Fruit fly (Drosophila melanogaster) whole organism, embryonic: ENCODE results near the gene CG5715.

Experiments used
- Antp ChIP-seq: fragments of 200-800 bp; sonication (Bioruptor generic); optimal IDR thresholded peaks from 3 replicates; lab custom pipeline; 2016; ENCODE audit warnings: missing biosample characterization, missing genetic modification characterization
- B-H1 ChIP-seq: fragments of 200-800 bp; sonication (Bioruptor generic); IDR thresholded peaks from 3 replicates; pipeline ENCODE4 v1.3.6; 2022; ENCODE audit warnings: missing biosample characterization, missing genetic modification characterization
- Bgb ChIP-seq: fragments of 200-800 bp; sonication (Bioruptor generic); IDR thresholded peaks from 2 replicates; pipeline ENCODE4 v1.3.6; 2022; ENCODE audit warnings: missing biosample characterization, missing genetic modification characterization; ENCODE audit not compliant: partially characterized antibody
- CG10959 ChIP-seq: fragments of 200-800 bp; sonication (Bioruptor generic); IDR thresholded peaks from 2 replicates; pipeline ENCODE4 v1.3.6; 2022; ENCODE audit warnings: missing biosample characterization, missing genetic modification characterization
- CG10979 ChIP-seq: fragments of 200-800 bp; sonication (Bioruptor generic); optimal IDR thresholded peaks from 2 replicates; lab custom pipeline; 2018; ENCODE audit warnings: missing biosample characterization, mild to moderate bottlenecking, missing genetic modification characterization, moderate library complexity
- CG13287 ChIP-seq: fragments of 200-800 bp; sonication (Bioruptor generic); IDR thresholded peaks from 2 replicates; pipeline ENCODE4 v1.3.6; 2022; ENCODE audit warnings: missing biosample characterization, missing genetic modification characterization; ENCODE audit not compliant: partially characterized antibody
- CG16813 ChIP-seq: fragments of 200-800 bp; sonication (Bioruptor generic); IDR thresholded peaks from 3 replicates; pipeline ENCODE4 v1.3.6; 2022; ENCODE audit warnings: missing biosample characterization, missing genetic modification characterization; ENCODE audit not compliant: partially characterized antibody
- CG17385 ChIP-seq: fragments of 200-800 bp; sonication (Bioruptor generic); optimal IDR thresholded peaks from 3 replicates; lab custom pipeline; 2018; ENCODE audit warnings: missing biosample characterization, mild to moderate bottlenecking, missing genetic modification characterization
- CG30403 ChIP-seq: fragments of 200-800 bp; sonication (Bioruptor generic); optimal IDR thresholded peaks from 3 replicates; lab custom pipeline; 2016; ENCODE audit warnings: missing biosample characterization, missing genetic modification characterization
- CG31365 ChIP-seq: fragments of 200-800 bp; sonication (Bioruptor generic); optimal IDR thresholded peaks from 2 replicates; lab custom pipeline; 2018; ENCODE audit warnings: missing biosample characterization, mild to moderate bottlenecking, missing genetic modification characterization
- CG3407 ChIP-seq: fragments of 200-800 bp; sonication (Bioruptor generic); optimal IDR thresholded peaks from 2 replicates; lab custom pipeline; 2018; ENCODE audit warnings: missing biosample characterization, mild to moderate bottlenecking, missing genetic modification characterization
- CG34422 ChIP-seq: fragments of 200-800 bp; sonication (Bioruptor generic); IDR thresholded peaks from 3 replicates; pipeline ENCODE4 v1.3.6; 2022; ENCODE audit warnings: missing biosample characterization, missing genetic modification characterization
- CG4707 ChIP-seq: fragments of 200-800 bp; sonication (Bioruptor generic); optimal IDR thresholded peaks from 2 replicates; lab custom pipeline; 2018; ENCODE audit warnings: missing biosample characterization, mild to moderate bottlenecking, missing genetic modification characterization, moderate library complexity
- CG4730 ChIP-seq: fragments of 200-800 bp; sonication (Bioruptor generic); IDR thresholded peaks from 2 replicates; pipeline ENCODE4 v1.3.6; 2022; ENCODE audit warnings: missing biosample characterization, missing genetic modification characterization
- CG4820 ChIP-seq: fragments of 200-800 bp; sonication (Bioruptor generic); optimal IDR thresholded peaks from 3 replicates; lab custom pipeline; 2016; ENCODE audit warnings: missing biosample characterization, missing genetic modification characterization
- CG4854 ChIP-seq: fragments of 200-800 bp; sonication (Bioruptor generic); optimal IDR thresholded peaks from 2 replicates; lab custom pipeline; 2016; ENCODE audit warnings: missing biosample characterization, missing genetic modification characterization, inconsistent platforms
- CG6272 ChIP-seq: fragments of 200-800 bp; sonication (Bioruptor generic); IDR thresholded peaks from 2 replicates; pipeline ENCODE4 v1.3.6; 2022; ENCODE audit warnings: missing biosample characterization, missing genetic modification characterization
- CG6683 ChIP-seq: fragments of 200-800 bp; sonication (Bioruptor generic); optimal IDR thresholded peaks from 2 replicates; lab custom pipeline; 2017; ENCODE audit warnings: missing biosample characterization, mild to moderate bottlenecking, missing genetic modification characterization, missing genetic modification reagents
- CG7556 ChIP-seq: fragments of 200-800 bp; sonication (Bioruptor generic); optimal IDR thresholded peaks from 2 replicates; lab custom pipeline; 2017; ENCODE audit warnings: missing biosample characterization, mild to moderate bottlenecking, missing genetic modification characterization
- CG8290 ChIP-seq, 3 experiments: fragments of 200-800 bp; sonication (Bioruptor generic); optimal IDR thresholded peaks; 2 replicates each; lab custom pipeline; 2016 to 2019; ENCODE audit warnings: missing biosample characterization in 3 of 3, missing genetic modification characterization in 3 of 3, mild to moderate bottlenecking in 2 of 3, moderate library complexity in 1 of 3
- CG8924 ChIP-seq: fragments of 200-800 bp; optimal IDR thresholded peaks from 3 replicates; lab custom pipeline; 2019; ENCODE audit warnings: missing biosample characterization, mild to moderate bottlenecking, missing genetic modification characterization, moderate library complexity
- CHES-1-like ChIP-seq: fragments of 200-800 bp; sonication (Bioruptor generic); optimal IDR thresholded peaks from 2 replicates; lab custom pipeline; 2016; ENCODE audit warnings: missing biosample characterization, missing genetic modification characterization
- CTCF ChIP-seq: fragments of 200-800 bp; sonication (Bioruptor generic); optimal IDR thresholded peaks from 2 replicates; lab custom pipeline; 2017; ENCODE audit warnings: missing biosample characterization, mild to moderate bottlenecking, missing genetic modification characterization, moderate library complexity
- D ChIP-seq, 2 experiments: fragments of 200-800 bp in 1 of 2; fragments of >200 bp in 1 of 2; sonication (Bioruptor generic) in 1 of 2; optimal IDR thresholded peaks; 2 replicates in 1 of 2; 3 replicates in 1 of 2; lab custom pipeline; 2017; ENCODE audit warnings: mild to moderate bottlenecking in 1 of 2, missing biosample characterization in 1 of 2, missing genetic modification characterization in 1 of 2, missing genetic modification reagents in 1 of 2
- Ets97D ChIP-seq: fragments of 200-800 bp; sonication (Bioruptor generic); optimal IDR thresholded peaks from 3 replicates; lab custom pipeline; 2016; ENCODE audit warnings: missing biosample characterization, missing genetic modification characterization
- Fer1 ChIP-seq: fragments of 200-800 bp; sonication (Bioruptor generic); optimal IDR thresholded peaks from 2 replicates; lab custom pipeline; 2017; ENCODE audit warnings: missing biosample characterization, mild to moderate bottlenecking, missing genetic modification characterization
- HHEX ChIP-seq: fragments of 200-800 bp; sonication (Bioruptor generic); optimal IDR thresholded peaks from 3 replicates; lab custom pipeline; 2017; ENCODE audit warnings: missing biosample characterization, mild to moderate bottlenecking, missing genetic modification characterization, missing genetic modification reagents
- Hey ChIP-seq: fragments of 200-800 bp; sonication (Bioruptor generic); optimal IDR thresholded peaks from 3 replicates; lab custom pipeline; 2018; ENCODE audit warnings: missing biosample characterization, mild to moderate bottlenecking, missing genetic modification characterization
- Hr51 ChIP-seq, 2 experiments: fragments of 200-800 bp; sonication (Bioruptor generic); optimal IDR thresholded peaks; 2 replicates in 1 of 2; 3 replicates in 1 of 2; lab custom pipeline; 2016 to 2018; ENCODE audit warnings: missing biosample characterization in 2 of 2, missing genetic modification characterization in 2 of 2, mild to moderate bottlenecking in 1 of 2, moderate library complexity in 1 of 2
- Lim3 ChIP-seq: fragments of 200-800 bp; sonication (Bioruptor generic); IDR thresholded peaks from 2 replicates; pipeline ENCODE4 v1.3.6; 2022; ENCODE audit warnings: missing biosample characterization, missing genetic modification characterization
- Neu2 ChIP-seq: fragments of 200-800 bp; sonication (Bioruptor generic); optimal IDR thresholded peaks from 3 replicates; lab custom pipeline; 2016; ENCODE audit warnings: missing biosample characterization, missing genetic modification characterization, borderline replicate concordance
- Poxn ChIP-seq: fragments of 200-800 bp; sonication (Bioruptor generic); IDR thresholded peaks from 2 replicates; pipeline ENCODE4 v1.3.6; 2022; ENCODE audit warnings: missing biosample characterization, missing genetic modification characterization
- Rfx ChIP-seq: fragments of 200-800 bp; sonication (Bioruptor generic); IDR thresholded peaks from 2 replicates; pipeline ENCODE4 v1.3.6; 2022; ENCODE audit warnings: missing biosample characterization, missing genetic modification characterization
- YL-1 ChIP-seq: fragments of 200-800 bp; sonication (Bioruptor generic); optimal IDR thresholded peaks from 3 replicates; lab custom pipeline; 2017; ENCODE audit warnings: missing biosample characterization, mild to moderate bottlenecking, missing genetic modification characterization
- bowl ChIP-seq: fragments of 200-800 bp; sonication (Bioruptor generic); IDR thresholded peaks from 2 replicates; pipeline ENCODE4 v1.3.6; 2022; ENCODE audit warnings: missing biosample characterization, missing genetic modification characterization
- hbn ChIP-seq: fragments of 200-800 bp; sonication (Bioruptor generic); IDR thresholded peaks from 2 replicates; pipeline ENCODE4 v1.3.6; 2022; ENCODE audit warnings: missing biosample characterization, missing genetic modification characterization; ENCODE audit not compliant: partially characterized antibody
- lmd ChIP-seq: fragments of 200-800 bp; sonication (Bioruptor generic); IDR thresholded peaks from 2 replicates; pipeline ENCODE4 v1.3.6; 2022; ENCODE audit warnings: missing biosample characterization, missing genetic modification characterization
- nerfin-2 ChIP-seq: fragments of 200-800 bp; sonication (Bioruptor generic); IDR thresholded peaks from 2 replicates; pipeline ENCODE4 v1.3.6; 2022; ENCODE audit warnings: missing biosample characterization, missing genetic modification characterization; ENCODE audit not compliant: partially characterized antibody
- nom ChIP-seq: fragments of 200-800 bp; sonication (Bioruptor generic); optimal IDR thresholded peaks from 2 replicates; lab custom pipeline; 2017; ENCODE audit warnings: missing biosample characterization, missing genetic modification characterization, mild to moderate bottlenecking, moderate library complexity, missing genetic modification reagents
- org-1 ChIP-seq: fragments of 200-800 bp; sonication (Bioruptor generic); optimal IDR thresholded peaks from 2 replicates; lab custom pipeline; 2017; ENCODE audit warnings: missing biosample characterization, missing genetic modification characterization
- pfk ChIP-seq: fragments of 200-800 bp; sonication (Bioruptor generic); optimal IDR thresholded peaks from 2 replicates; lab custom pipeline; 2018; ENCODE audit warnings: missing biosample characterization, mild to moderate bottlenecking, missing genetic modification characterization, moderate library complexity
- pzg ChIP-seq: fragments of 200-800 bp; sonication (Bioruptor generic); optimal IDR thresholded peaks from 3 replicates; lab custom pipeline; 2018; ENCODE audit warnings: missing biosample characterization, mild to moderate bottlenecking, missing genetic modification characterization, moderate library complexity
- rib ChIP-seq: fragments of 200-800 bp; sonication (Bioruptor generic); IDR thresholded peaks from 2 replicates; pipeline ENCODE4 v1.3.6; 2022; ENCODE audit warnings: missing biosample characterization, missing genetic modification characterization
- sisA ChIP-seq: fragments of 200-800 bp; sonication (Bioruptor generic); IDR thresholded peaks from 2 replicates; pipeline ENCODE4 v1.3.6; 2022; ENCODE audit warnings: missing biosample characterization, missing genetic modification characterization
- so ChIP-seq: fragments of 200-800 bp; sonication (Bioruptor generic); IDR thresholded peaks from 3 replicates; pipeline ENCODE4 v1.3.6; 2022; ENCODE audit warnings: missing biosample characterization, missing genetic modification characterization
- trem ChIP-seq: fragments of 200-800 bp; optimal IDR thresholded peaks from 3 replicates; lab custom pipeline; 2019; ENCODE audit warnings: missing biosample characterization, mild to moderate bottlenecking, missing genetic modification characterization, moderate library complexity
- tx ChIP-seq: fragments of 200-800 bp; sonication (Bioruptor generic); optimal IDR thresholded peaks from 2 replicates; lab custom pipeline; 2016; ENCODE audit warnings: missing biosample characterization, missing genetic modification characterization
- zfh1 ChIP-seq: fragments of 200-800 bp; sonication (Bioruptor generic); IDR thresholded peaks from 3 replicates; pipeline ENCODE4 v1.3.6; 2022; ENCODE audit warnings: missing biosample characterization, missing genetic modification characterization

Gene CG5715

DNA sequence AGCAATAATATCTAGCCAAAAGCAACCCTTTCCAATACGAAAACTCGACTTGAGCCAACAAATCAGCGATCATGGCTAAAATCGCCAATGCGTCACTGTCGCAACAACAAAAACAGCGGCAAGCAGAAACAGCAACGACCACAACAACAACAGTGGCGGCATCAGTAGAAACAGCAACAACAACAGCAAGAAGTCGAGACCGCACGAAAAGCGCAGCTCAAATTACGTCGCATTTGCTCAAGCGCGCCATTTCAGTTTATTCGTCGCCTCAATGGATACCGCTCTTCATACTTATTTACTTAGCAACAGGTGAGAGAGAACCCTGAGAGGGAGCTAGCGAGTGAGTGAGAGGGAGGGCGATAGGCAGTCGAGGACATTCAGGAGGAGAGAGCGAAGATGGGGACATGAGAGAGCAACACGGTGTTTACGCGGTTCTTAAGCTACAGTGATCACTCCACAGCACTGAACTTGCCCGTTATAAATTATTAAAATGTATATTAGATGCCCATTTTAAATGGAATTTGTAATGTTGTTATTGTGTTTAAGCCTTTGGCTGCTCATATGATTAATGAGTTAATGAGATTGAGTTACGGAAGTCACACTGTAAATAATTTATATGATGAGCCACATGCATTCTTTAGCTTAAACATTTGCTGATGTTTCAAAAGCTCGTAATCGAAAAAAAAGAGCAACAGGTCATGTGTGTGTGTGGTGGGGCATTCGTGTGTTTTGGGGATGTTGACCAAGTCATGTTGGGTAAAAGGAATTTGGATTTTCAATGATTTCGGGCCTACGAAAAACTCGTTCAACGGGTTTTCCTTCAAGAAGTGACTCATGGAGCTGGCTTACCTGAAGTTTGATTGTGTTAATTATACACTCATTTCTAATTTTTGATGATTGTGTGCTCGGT lies 1.6 kb upstream of the CG5715 start (continued):
- TF ChIP-seq Fer1 (GFP tag; lab: Kevin White, UChicago) (peak; percentile 71), bowl (peak; percentile 72; the same call in 1 of the 2 replicates), CG34422 (GFP tag; lab: Robert Waterston, UW) (peak; percentile 91), trem (tag; lab: Kevin White, UChicago) (peak; percentile 59), Ets97D (GFP tag; lab: Kevin White, UChicago) (no peak), hbn (GFP tag; lab: Robert Waterston, UW) (no peak), CG8290 (GFP tag; optimal IDR thresholded peaks at IDR 0.05; lab: Kevin White, UChicago) (peak; percentile 56), CG8290 (tag; optimal IDR thresholded peaks at IDR 0.05; lab: Kevin White, UChicago) (peak in 1 of 2 experiments; percentile 95), sisA (GFP tag; lab: Robert Waterston, UW) (peak; percentile 67), CTCF (no peak), Antp (GFP tag; lab: Kevin White, UChicago) (peak; percentile 65), CG16813 (GFP tag; lab: Robert Waterston, UW) (no peak), CG4707 (GFP tag; lab: Kevin White, UChicago) (peak; percentile 61), D (optimal IDR thresholded peaks at IDR 0.05; lab: Kevin White, UChicago) (no peak), D (GFP tag; optimal IDR thresholded peaks at IDR 0.05; lab: Kevin White, UChicago) (peak; percentile 45), CG7556 (peak; percentile 78), CG4854 (GFP tag; lab: Kevin White, UChicago) (peak; percentile 56), CG31365 (no peak), lmd (peak; percentile 89), CG4730 (peak; percentile 76), CG10979 (tag; lab: Kevin White, UChicago) (peak; percentile 41), HHEX (GFP tag; lab: Kevin White, UChicago) (no peak), Neu2 (GFP tag; lab: Kevin White, UChicago) (no peak), Lim3 (GFP tag; lab: Robert Waterston, UW) (no peak), CG13287 (GFP tag; lab: Robert Waterston, UW) (no peak), so (peak; percentile 87), CG10959 (GFP tag; lab: Robert Waterston, UW) (peak; percentile 83), CG3407 (GFP tag; lab: Kevin White, UChicago) (peak; percentile 48), CG8924 (tag; lab: Kevin White, UChicago) (peak; percentile 80), B-H1 (GFP tag; lab: Robert Waterston, UW) (peak; percentile 69), CG17385 (GFP tag; lab: Kevin White, UChicago) (peak; percentile 78), Rfx (GFP tag; lab: Robert Waterston, UW) (peak; percentile 90), pzg (GFP tag; lab: Kevin White, UChicago) (no peak), CG6272 (peak; percentile 65), CHES-1-like (GFP tag; lab: Kevin White, UChicago) (peak; percentile 44), YL-1 (no peak), Hey (tag; lab: Kevin White, UChicago) (peak; percentile 23), CG6683 (no peak), Poxn (GFP tag; lab: Robert Waterston, UW) (peak; percentile 63), zfh1 (GFP tag; lab: Robert Waterston, UW) (peak; percentile 88), Hr51 (GFP tag; optimal IDR thresholded peaks at IDR 0.05; lab: Kevin White, UChicago) (peak; percentile 67 to 78), nom (peak; percentile 91), nerfin-2 (GFP tag; lab: Robert Waterston, UW) (no peak), org-1 (GFP tag; lab: Kevin White, UChicago) (peak; percentile 64), Bgb (GFP tag; lab: Robert Waterston, UW) (no peak), tx (GFP tag; lab: Kevin White, UChicago) (peak; percentile 42), CG30403 (GFP tag; lab: Kevin White, UChicago) (peak; percentile 84), pfk (GFP tag; lab: Kevin White, UChicago) (no peak), rib (no peak), CG4820 (GFP tag; lab: Kevin White, UChicago) (peak; percentile 77)
